Worm (Caenorhabditis elegans) whole organism, L2 larva: Measurements from ENCODE around the gene cutl-11.

Experiments used
- C34F6.9 ChIP-seq: fragments of 150-350 bp; optimal IDR thresholded peaks from 2 replicates; lab custom pipeline; 2014; ENCODE audit warnings: missing biosample characterization, missing genetic modification characterization
- F13H6.1 ChIP-seq: sonication (generic microtip); optimal IDR thresholded peaks from 2 replicates; lab custom pipeline; 2016; ENCODE audit warnings: missing genetic modification characterization, missing compliant biosample characterization
- R02D3.7 ChIP-seq: fragments of 150-350 bp; optimal IDR thresholded peaks from 2 replicates; lab custom pipeline; 2014; ENCODE audit warnings: missing biosample characterization, missing genetic modification characterization
- Y55F3AM.14 ChIP-seq: fragments of 200-800 bp; sonication (Bioruptor generic); optimal IDR thresholded peaks from 2 replicates; lab custom pipeline; 2018; ENCODE audit warnings: mild to moderate bottlenecking, missing genetic modification characterization, missing compliant biosample characterization
- alr-1 ChIP-seq: fragments of 150-350 bp; optimal IDR thresholded peaks from 2 replicates; lab custom pipeline; 2014; ENCODE audit warnings: missing biosample characterization, missing genetic modification characterization
- aly-2 ChIP-seq: fragments of 150-350 bp; optimal IDR thresholded peaks from 2 replicates; lab custom pipeline; 2014; ENCODE audit warnings: missing biosample characterization, missing genetic modification characterization
- ama-1 ChIP-seq: fragments of 150-350 bp; optimal IDR thresholded peaks from 2 replicates; lab custom pipeline; 2018; ENCODE audit warnings: inconsistent platforms
- blmp-1 ChIP-seq: sonication (generic microtip); optimal IDR thresholded peaks from 2 replicates; lab custom pipeline; 2017; ENCODE audit warnings: missing genetic modification characterization, mild to moderate bottlenecking, missing compliant biosample characterization, antibody characterized with exemption, moderate library complexity; ENCODE audit not compliant: insufficient read depth
- ceh-16 ChIP-seq: fragments of 150-350 bp; optimal IDR thresholded peaks from 2 replicates; lab custom pipeline; 2014; ENCODE audit warnings: missing biosample characterization, missing genetic modification characterization
- crh-2 ChIP-seq: sonication (generic microtip); optimal IDR thresholded peaks from 2 replicates; lab custom pipeline; 2017; ENCODE audit warnings: missing biosample characterization, missing genetic modification characterization
- egl-27 ChIP-seq: sonication (generic microtip); optimal IDR thresholded peaks from 3 replicates; lab custom pipeline; 2017; ENCODE audit warnings: missing biosample characterization, missing genetic modification reagents, missing genetic modification characterization
- elt-3 ChIP-seq: sonication (generic microtip); optimal IDR thresholded peaks from 2 replicates; lab custom pipeline; 2017; ENCODE audit warnings: missing biosample characterization, missing genetic modification characterization
- fos-1 ChIP-seq: fragments of 150-350 bp; optimal IDR thresholded peaks from 2 replicates; lab custom pipeline; 2014; ENCODE audit warnings: missing biosample characterization, missing genetic modification characterization
- lin-39 ChIP-seq: fragments of 150-350 bp; optimal IDR thresholded peaks from 2 replicates; lab custom pipeline; 2014; ENCODE audit warnings: missing biosample characterization, missing genetic modification reagents, missing genetic modification characterization
- lsy-2 ChIP-seq, 2 experiments: fragments of 150-350 bp in 1 of 2; sonication (generic microtip) in 1 of 2; optimal IDR thresholded peaks; 2 replicates each; lab custom pipeline; 2014 to 2017; ENCODE audit warnings: missing biosample characterization in 2 of 2, missing genetic modification characterization in 2 of 2
- mab-5 ChIP-seq: fragments of 150-350 bp; optimal IDR thresholded peaks from 2 replicates; lab custom pipeline; 2014; ENCODE audit warnings: missing biosample characterization, missing genetic modification characterization
- mbf-1 ChIP-seq: sonication (generic microtip); optimal IDR thresholded peaks from 2 replicates; lab custom pipeline; 2017; ENCODE audit warnings: missing biosample characterization, missing genetic modification characterization
- mdl-1 ChIP-seq, 2 experiments: fragments of 150-350 bp in 1 of 2; sonication (generic microtip) in 1 of 2; optimal IDR thresholded peaks; 2 replicates each; lab custom pipeline; 2017; ENCODE audit warnings: missing biosample characterization in 2 of 2, missing genetic modification characterization in 2 of 2
- nhr-10 ChIP-seq: sonication (generic microtip); optimal IDR thresholded peaks from 2 replicates; lab custom pipeline; 2017; ENCODE audit warnings: missing biosample characterization, missing genetic modification characterization
- nhr-11 ChIP-seq: fragments of 150-350 bp; optimal IDR thresholded peaks from 2 replicates; lab custom pipeline; 2014; ENCODE audit warnings: missing biosample characterization, missing genetic modification characterization
- nhr-12 ChIP-seq: fragments of 150-350 bp; optimal IDR thresholded peaks from 2 replicates; lab custom pipeline; 2014; ENCODE audit warnings: missing biosample characterization, missing genetic modification characterization
- nhr-129 ChIP-seq: fragments of 150-350 bp; optimal IDR thresholded peaks from 2 replicates; lab custom pipeline; 2014; ENCODE audit warnings: missing biosample characterization, missing genetic modification characterization
- nhr-21 ChIP-seq: fragments of 150-350 bp; optimal IDR thresholded peaks from 2 replicates; lab custom pipeline; 2014; ENCODE audit warnings: missing biosample characterization, missing genetic modification characterization
- nhr-237 ChIP-seq: fragments of 150-350 bp; optimal IDR thresholded peaks from 2 replicates; lab custom pipeline; 2014; ENCODE audit warnings: missing biosample characterization, missing genetic modification characterization
- nhr-6 ChIP-seq: fragments of 150-350 bp; optimal IDR thresholded peaks from 2 replicates; lab custom pipeline; 2014; ENCODE audit warnings: missing biosample characterization, missing genetic modification characterization
- nhr-77 ChIP-seq: fragments of 150-350 bp; optimal IDR thresholded peaks from 2 replicates; lab custom pipeline; 2014; ENCODE audit warnings: missing biosample characterization, missing genetic modification characterization
- peb-1 ChIP-seq: fragments of 150-350 bp; optimal IDR thresholded peaks from 2 replicates; lab custom pipeline; 2014; ENCODE audit warnings: missing biosample characterization, missing genetic modification characterization
- sem-4 ChIP-seq: fragments of 150-350 bp; optimal IDR thresholded peaks from 2 replicates; lab custom pipeline; 2014; ENCODE audit warnings: missing biosample characterization, missing genetic modification reagents, missing genetic modification characterization
- sma-3 ChIP-seq: sonication (generic microtip); optimal IDR thresholded peaks from 2 replicates; lab custom pipeline; 2016; ENCODE audit warnings: missing genetic modification reagents, missing genetic modification characterization, missing compliant biosample characterization
- sma-9 ChIP-seq, 2 experiments: fragments of 150-350 bp in 1 of 2; sonication (generic microtip) in 1 of 2; optimal IDR thresholded peaks; 2 replicates each; lab custom pipeline; 2014 to 2016; ENCODE audit warnings: missing genetic modification characterization in 2 of 2, mild to moderate bottlenecking in 1 of 2, missing biosample characterization in 1 of 2, missing compliant biosample characterization in 1 of 2, missing genetic modification reagents in 1 of 2, moderate library complexity in 1 of 2
- snpc-4 ChIP-seq: fragments of 150-350 bp; optimal IDR thresholded peaks from 2 replicates; lab custom pipeline; 2014; ENCODE audit warnings: missing biosample characterization, missing genetic modification characterization
- unc-55 ChIP-seq: fragments of 150-350 bp; sonication (generic microtip); optimal IDR thresholded peaks from 3 replicates; lab custom pipeline; 2014; ENCODE audit warnings: missing biosample characterization, missing genetic modification reagents, missing genetic modification characterization
- ztf-1 ChIP-seq: fragments of 200-800 bp; sonication (Bioruptor generic); conservative IDR thresholded peaks from 2 replicates; pipeline ENCODE4 v1.3.6; 2022; ENCODE audit warnings: missing genetic modification characterization, missing compliant biosample characterization
- ztf-4 ChIP-seq: fragments of 150-350 bp; optimal IDR thresholded peaks from 2 replicates; lab custom pipeline; 2014; ENCODE audit warnings: missing biosample characterization, missing genetic modification characterization

Gene cutl-11

DNA sequence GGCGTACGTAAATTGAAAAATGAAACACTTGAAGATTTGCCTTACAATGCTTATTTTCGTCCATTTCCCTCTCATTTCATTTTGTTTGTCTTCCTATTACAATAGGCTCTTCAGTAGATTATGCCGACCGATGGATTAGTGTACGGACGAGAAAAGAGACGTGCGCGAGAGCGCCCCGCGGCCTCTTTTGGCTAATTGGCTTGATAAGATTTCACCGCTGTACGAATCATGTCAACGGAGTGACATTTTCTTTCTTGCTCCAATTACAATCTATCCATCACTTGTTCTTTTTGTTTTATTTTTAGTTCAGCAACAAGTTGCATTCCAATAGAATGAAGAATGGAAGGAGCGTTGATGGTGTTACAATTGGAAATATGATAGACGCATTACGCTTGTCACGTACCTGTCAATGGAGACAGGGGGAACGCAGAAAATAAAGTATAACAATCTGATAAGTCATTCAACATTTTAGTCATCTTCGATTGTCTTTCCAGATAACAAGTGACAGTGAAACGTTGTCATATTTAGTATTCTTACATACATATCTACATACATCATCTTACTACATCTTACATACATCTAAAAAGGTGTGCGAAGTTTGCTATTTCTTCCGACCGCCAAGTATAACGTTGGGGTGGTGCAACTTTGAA, 42.4 kb downstream of the cutl-11 start:
- TF ChIP-seq sma-3 (GFP tag; lab: Kevin White, UChicago) = no peak
- TF ChIP-seq ama-1 (lab: Kevin White, UChicago) = no peak
- no peak for TF ChIP-seq blmp-1 (tag; lab: Kevin White, UChicago)
- no peak for TF ChIP-seq fos-1 (tag; lab: Kevin White, UChicago)
- TF ChIP-seq sem-4 (tag; lab: Kevin White, UChicago) = no peak
- TF ChIP-seq aly-2 = no peak
- TF ChIP-seq elt-3 (tag; lab: Kevin White, UChicago) = no peak
- no peak for TF ChIP-seq mdl-1 (tag; optimal IDR thresholded peaks at IDR 0.05; lab: Kevin White, UChicago)
- TF ChIP-seq sma-9 (GFP tag; optimal IDR thresholded peaks at IDR 0.05; lab: Kevin White, UChicago) = no peak
- no peak for TF ChIP-seq sma-9 (tag; optimal IDR thresholded peaks at IDR 0.05; lab: Kevin White, UChicago)
- TF ChIP-seq ztf-4 (tag; lab: Kevin White, UChicago) = no peak
- no peak for TF ChIP-seq alr-1 (tag; lab: Kevin White, UChicago)
- TF ChIP-seq lin-39 = no peak
- TF ChIP-seq F13H6.1 (tag; lab: Kevin White, UChicago) = no peak
- TF ChIP-seq nhr-12 (tag; lab: Kevin White, UChicago) = no peak

DNA sequence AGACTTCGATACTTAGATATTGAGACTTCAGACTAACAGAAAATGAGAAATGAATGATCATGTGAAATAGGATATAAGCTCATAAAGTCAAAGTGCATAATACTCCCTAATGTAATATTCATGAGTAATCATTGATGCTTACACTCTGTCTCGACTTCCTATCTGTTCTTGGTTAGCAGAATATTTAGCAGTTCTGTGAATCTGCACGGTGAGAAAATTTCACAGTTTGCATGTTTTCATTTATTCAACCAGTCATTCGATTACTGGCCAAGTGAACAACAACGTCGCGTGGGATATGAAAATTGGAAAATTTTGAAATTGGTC, 43.2 kb downstream of the cutl-11 start:
- TF ChIP-seq R02D3.7 (tag; lab: Kevin White, UChicago) (no peak), nhr-237 (no peak), peb-1 (tag; lab: Kevin White, UChicago) (no peak), unc-55 (GFP tag; lab: Kevin White, UChicago) (peak; percentile 46), nhr-11 (tag; lab: Kevin White, UChicago) (no peak), ceh-16 (tag; lab: Kevin White, UChicago) (no peak), ztf-4 (tag; lab: Kevin White, UChicago) (no peak), snpc-4 (tag; lab: Kevin White, UChicago) (no peak), lin-39 (no peak), egl-27 (tag; lab: Kevin White, UChicago) (no peak), ztf-1 (GFP tag; lab: Robert Waterston, UW) (no peak), Y55F3AM.14 (no peak), mab-5 (tag; lab: Kevin White, UChicago) (no peak), nhr-77 (tag; lab: Kevin White, UChicago) (no peak), sma-9 (GFP tag; optimal IDR thresholded peaks at IDR 0.05; lab: Kevin White, UChicago) (peak; percentile 30), sma-9 (tag; optimal IDR thresholded peaks at IDR 0.05; lab: Kevin White, UChicago) (no peak), nhr-129 (no peak), mbf-1 (tag; lab: Kevin White, UChicago) (no peak), nhr-6 (tag; lab: Kevin White, UChicago) (no peak), blmp-1 (tag; lab: Kevin White, UChicago) (no peak), nhr-10 (no peak), C34F6.9 (tag; lab: Kevin White, UChicago) (peak; percentile 35), crh-2 (tag; lab: Kevin White, UChicago) (peak; percentile 26)

DNA sequence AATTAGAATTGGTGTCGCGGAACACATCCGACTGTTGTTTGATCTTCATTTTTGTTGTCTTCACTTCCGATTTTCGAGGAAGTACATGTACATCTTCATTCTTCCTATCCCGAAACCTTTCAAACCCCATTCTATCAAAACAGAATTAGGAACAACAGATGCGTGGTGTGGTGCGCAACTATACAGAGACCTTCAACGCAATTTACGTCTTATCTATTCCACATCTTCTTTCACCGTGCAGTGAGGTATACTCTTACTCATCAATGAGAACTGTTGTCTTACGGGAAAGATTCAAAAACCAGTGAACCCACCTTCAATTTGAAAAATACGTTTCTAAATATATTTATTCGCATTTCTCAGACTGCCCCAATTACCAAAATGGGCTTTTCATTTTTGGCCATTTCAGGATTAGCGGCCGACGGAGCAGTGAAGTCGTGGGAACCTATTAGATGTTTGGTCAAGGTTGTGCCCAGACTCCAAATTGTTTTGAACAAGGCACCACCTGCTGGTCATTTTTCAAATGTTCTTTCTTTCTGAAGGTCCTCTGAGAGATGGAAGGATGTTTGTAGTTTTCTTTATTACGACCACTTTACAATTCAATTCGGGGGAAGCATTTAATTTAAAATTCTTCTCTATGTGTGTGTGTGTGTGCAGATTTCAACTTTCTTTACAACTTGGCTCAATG, 43.7 kb downstream of the cutl-11 start:
- TF ChIP-seq lsy-2 (tag; optimal IDR thresholded peaks at IDR 0.05; lab: Kevin White, UChicago) = peak in 1 of 2 experiments; percentile 34
- no peak for TF ChIP-seq mbf-1 (tag; lab: Kevin White, UChicago)
- peak; percentile 16 for TF ChIP-seq egl-27 (tag; lab: Kevin White, UChicago)
- TF ChIP-seq nhr-21 (tag; lab: Kevin White, UChicago) = peak; percentile 19
- peak; percentile 39 for TF ChIP-seq ceh-16 (tag; lab: Kevin White, UChicago)
- TF ChIP-seq snpc-4 (tag; lab: Kevin White, UChicago) = no peak
- TF ChIP-seq sma-9 (GFP tag; optimal IDR thresholded peaks at IDR 0.05; lab: Kevin White, UChicago) = peak; percentile 27
- no peak for TF ChIP-seq sma-9 (tag; optimal IDR thresholded peaks at IDR 0.05; lab: Kevin White, UChicago)
- no peak for TF ChIP-seq nhr-237
